Worm (Caenorhabditis elegans) whole organism, L4 larva: ENCODE results near the gene nhr-277.

Experiments used
- F44E2.7 ChIP-seq: fragments of 200-800 bp; sonication (Bioruptor generic); IDR thresholded peaks from 2 replicates; pipeline ENCODE4 v2.1.2; 2022; ENCODE audit warnings: missing genetic modification characterization, missing compliant biosample characterization
- R02D3.7 ChIP-seq: fragments of 150-350 bp; sonication (generic microtip); optimal IDR thresholded peaks from 3 replicates; lab custom pipeline; 2014; ENCODE audit warnings: missing biosample characterization, missing genetic modification characterization
- Y105C5A.15 ChIP-seq: fragments of 200-800 bp; sonication (Bioruptor generic); IDR thresholded peaks from 2 replicates; pipeline ENCODE4 v1.3.6; 2022; ENCODE audit warnings: missing genetic modification characterization, missing compliant biosample characterization
- Y5F2A.4 ChIP-seq: fragments of 200-800 bp; sonication (Bioruptor generic); optimal IDR thresholded peaks from 2 replicates; lab custom pipeline; 2018; ENCODE audit warnings: mild to moderate bottlenecking, missing genetic modification characterization, missing compliant biosample characterization
- ZK546.5 ChIP-seq, 2 experiments: sonication (generic microtip); optimal IDR thresholded peaks; 2 replicates each; lab custom pipeline; 2017; ENCODE audit warnings: missing biosample characterization in 2 of 2, missing genetic modification characterization in 2 of 2
- aha-1 ChIP-seq: fragments of 150-350 bp; peaks from one replicate; lab custom pipeline; 2014; ENCODE audit warnings: missing biosample characterization, missing genetic modification characterization
- ama-1 ChIP-seq: fragments of 150-350 bp; optimal IDR thresholded peaks from 2 replicates; lab custom pipeline; 2014; ENCODE audit warnings: inconsistent platforms, mixed read lengths
- arid-1 ChIP-seq: fragments of 200-800 bp; sonication (Bioruptor generic); conservative IDR thresholded peaks from 2 replicates; pipeline ENCODE4 v1.3.6; 2022; ENCODE audit warnings: missing genetic modification reagents, missing genetic modification characterization, missing compliant biosample characterization
- attf-4 ChIP-seq: sonication (generic microtip); optimal IDR thresholded peaks from 3 replicates; lab custom pipeline; 2017; ENCODE audit warnings: missing biosample characterization, missing genetic modification characterization
- ceh-32 ChIP-seq: sonication (generic microtip); optimal IDR thresholded peaks from 2 replicates; lab custom pipeline; 2016; ENCODE audit warnings: mild to moderate bottlenecking, missing genetic modification characterization, missing compliant biosample characterization; ENCODE audit not compliant: poor library complexity
- ces-1 ChIP-seq: fragments of 150-350 bp; sonication (generic microtip); optimal IDR thresholded peaks from 4 replicates; lab custom pipeline; 2014; ENCODE audit warnings: missing biosample characterization, missing genetic modification reagents, missing genetic modification characterization
- ctbp-1 ChIP-seq: fragments of 200-800 bp; sonication (Bioruptor generic); IDR thresholded peaks from 2 replicates; pipeline ENCODE4 v1.3.6; 2022; ENCODE audit warnings: missing genetic modification reagents, missing genetic modification characterization, missing compliant biosample characterization
- daf-19 ChIP-seq: fragments of 200-800 bp; sonication (Bioruptor generic); conservative IDR thresholded peaks from 2 replicates; pipeline ENCODE4 v1.3.6; 2022; ENCODE audit warnings: missing genetic modification characterization, missing compliant biosample characterization
- duxl-1 ChIP-seq: sonication (generic microtip); optimal IDR thresholded peaks from 2 replicates; lab custom pipeline; 2016; ENCODE audit warnings: mild to moderate bottlenecking, missing genetic modification characterization, moderate library complexity, missing compliant biosample characterization; ENCODE audit not compliant: poor library complexity
- egl-43 ChIP-seq: fragments of 200-800 bp; sonication (Bioruptor generic); IDR thresholded peaks from 2 replicates; pipeline ENCODE4 v1.3.6; 2022; ENCODE audit warnings: missing genetic modification reagents, missing genetic modification characterization, missing compliant biosample characterization
- fos-1 ChIP-seq: fragments of 150-350 bp; optimal IDR thresholded peaks from 2 replicates; lab custom pipeline; 2014; ENCODE audit warnings: missing biosample characterization, missing genetic modification characterization
- gei-8 ChIP-seq: fragments of 200-800 bp; sonication (Bioruptor generic); optimal IDR thresholded peaks from 2 replicates; lab custom pipeline; 2018; ENCODE audit warnings: mild to moderate bottlenecking, missing genetic modification characterization, missing compliant biosample characterization
- hif-1 ChIP-seq, 2 experiments: sonication (generic microtip); optimal IDR thresholded peaks; 2 replicates each; lab custom pipeline; 2016 to 2017; ENCODE audit warnings: missing compliant biosample characterization in 2 of 2, missing genetic modification characterization in 2 of 2, missing genetic modification reagents in 2 of 2, missing genotype in 2 of 2, mild to moderate bottlenecking in 1 of 2
- hlh-11 ChIP-seq: fragments of 200-800 bp; sonication (Bioruptor generic); optimal IDR thresholded peaks from 2 replicates; lab custom pipeline; 2018; ENCODE audit warnings: mild to moderate bottlenecking, missing genetic modification characterization, missing compliant biosample characterization
- lin-15B ChIP-seq: fragments of 150-350 bp; sonication (generic microtip); optimal IDR thresholded peaks from 3 replicates; lab custom pipeline; 2014; ENCODE audit warnings: missing biosample characterization, missing genetic modification characterization
- lin-39 ChIP-seq: fragments of 150-350 bp; optimal IDR thresholded peaks from 2 replicates; lab custom pipeline; 2014; ENCODE audit warnings: missing biosample characterization, missing genetic modification reagents, missing genetic modification characterization
- madf-5 ChIP-seq, 2 experiments: fragments of 200-800 bp; sonication (Bioruptor generic); IDR thresholded peaks; 2 replicates each; pipeline ENCODE4 v1.3.6; 2022; ENCODE audit warnings: missing compliant biosample characterization in 2 of 2, missing genetic modification characterization in 2 of 2
- madf-9 ChIP-seq: fragments of 200-800 bp; sonication (Bioruptor generic); conservative IDR thresholded peaks from 2 replicates; pipeline ENCODE4 v1.3.6; 2022; ENCODE audit warnings: missing genetic modification reagents, missing genetic modification characterization, missing compliant biosample characterization
- mdl-1 ChIP-seq, 2 experiments: fragments of 150-350 bp in 1 of 2; sonication (generic microtip) in 1 of 2; optimal IDR thresholded peaks; 2 replicates each; lab custom pipeline; 2014 to 2017; ENCODE audit warnings: missing biosample characterization in 2 of 2, missing genetic modification characterization in 2 of 2
- mep-1 ChIP-seq: fragments of 150-350 bp; sonication (generic microtip); optimal IDR thresholded peaks from 3 replicates; lab custom pipeline; 2014; ENCODE audit warnings: missing biosample characterization, missing genetic modification characterization
- mxl-2 ChIP-seq: fragments of 200-800 bp; sonication (Bioruptor generic); conservative IDR thresholded peaks from 2 replicates; pipeline ENCODE4 v1.3.6; 2022; ENCODE audit warnings: missing genetic modification reagents, missing genetic modification characterization, missing compliant biosample characterization
- nhr-237 ChIP-seq: sonication (generic microtip); optimal IDR thresholded peaks from 2 replicates; lab custom pipeline; 2017; ENCODE audit warnings: missing biosample characterization, missing genetic modification characterization
- nhr-28 ChIP-seq: fragments of 150-350 bp; optimal IDR thresholded peaks from 2 replicates; lab custom pipeline; 2014; ENCODE audit warnings: missing biosample characterization, missing genetic modification characterization
- nhr-41 ChIP-seq: fragments of 200-800 bp; sonication (Bioruptor generic); IDR thresholded peaks from 2 replicates; pipeline ENCODE4 v1.3.6; 2022; ENCODE audit warnings: missing genetic modification reagents, missing genetic modification characterization, missing compliant biosample characterization
- pha-4 ChIP-seq, 2 experiments: fragments of 150-350 bp in 1 of 2; fragments of 200-800 bp in 1 of 2; sonication (Bioruptor generic) in 1 of 2; IDR thresholded peaks in 1 of 2; optimal IDR thresholded peaks in 1 of 2; 2 replicates each; pipeline versions ENCODE4 v1.3.6 to Lab custom; 2014 to 2022; ENCODE audit warnings: missing genetic modification characterization in 2 of 2, missing genetic modification reagents in 2 of 2, missing biosample characterization in 1 of 2, missing compliant biosample characterization in 1 of 2
- php-3 ChIP-seq: fragments of 200-800 bp; sonication (Bioruptor generic); IDR thresholded peaks from 2 replicates; pipeline ENCODE4 v1.3.6; 2022; ENCODE audit warnings: missing genetic modification reagents, missing genetic modification characterization, missing compliant biosample characterization
- saeg-2 ChIP-seq: fragments of 200-800 bp; sonication (Bioruptor generic); IDR thresholded peaks from 2 replicates; pipeline ENCODE4 v1.3.6; 2022; ENCODE audit warnings: missing genetic modification reagents, missing genetic modification characterization, missing compliant biosample characterization
- sdz-12 ChIP-seq: fragments of 200-800 bp; sonication (Bioruptor generic); optimal IDR thresholded peaks from 2 replicates; lab custom pipeline; 2018; ENCODE audit warnings: mild to moderate bottlenecking, missing genetic modification characterization, missing compliant biosample characterization
- set-16 ChIP-seq: fragments of 200-800 bp; sonication (Bioruptor generic); IDR thresholded peaks from 2 replicates; pipeline ENCODE4 v1.3.6; 2022; ENCODE audit warnings: missing genetic modification reagents, missing genetic modification characterization, missing compliant biosample characterization
- snpc-1.2 ChIP-seq: fragments of 200-800 bp; sonication (Bioruptor generic); IDR thresholded peaks from 2 replicates; pipeline ENCODE4 v1.3.6; 2022; ENCODE audit warnings: missing genetic modification reagents, missing genetic modification characterization, missing compliant biosample characterization
- tra-1 ChIP-seq: fragments of 200-800 bp; sonication (Bioruptor generic); IDR thresholded peaks from 2 replicates; pipeline ENCODE4 v1.3.6; 2022; ENCODE audit warnings: missing genetic modification reagents, missing genetic modification characterization, missing compliant biosample characterization
- unc-39 ChIP-seq: sonication (generic microtip); optimal IDR thresholded peaks from 2 replicates; lab custom pipeline; 2017; ENCODE audit warnings: missing biosample characterization, missing genetic modification characterization
- unc-62 ChIP-seq, 3 experiments: fragments of 150-350 bp in 1 of 3; sonication (generic microtip); optimal IDR thresholded peaks in 2 of 3; peaks in 1 of 3; 1 replicate in 1 of 3; 2 replicates in 2 of 3; lab custom pipeline; 2014 to 2017; ENCODE audit warnings: missing biosample characterization in 3 of 3, missing genetic modification characterization in 3 of 3, missing genetic modification reagents in 3 of 3, missing genotype in 1 of 3
- zag-1 ChIP-seq: fragments of 150-350 bp; optimal IDR thresholded peaks from 2 replicates; lab custom pipeline; 2014; ENCODE audit warnings: missing biosample characterization, missing genetic modification characterization
- zfp-2 ChIP-seq: sonication (generic microtip); optimal IDR thresholded peaks from 2 replicates; lab custom pipeline; 2016; ENCODE audit warnings: mild to moderate bottlenecking, missing genetic modification characterization, missing compliant biosample characterization
- zip-11 ChIP-seq: fragments of 200-800 bp; sonication (Bioruptor generic); IDR thresholded peaks from 2 replicates; pipeline ENCODE4 v1.3.6; 2022; ENCODE audit warnings: missing genetic modification characterization, missing compliant biosample characterization
- ztf-11 ChIP-seq: fragments of 150-350 bp; optimal IDR thresholded peaks from 2 replicates; lab custom pipeline; 2014; ENCODE audit warnings: missing biosample characterization, missing genetic modification characterization
- ztf-7 ChIP-seq: fragments of 150-350 bp; optimal IDR thresholded peaks from 2 replicates; lab custom pipeline; 2014; ENCODE audit warnings: missing biosample characterization, missing genetic modification characterization

Gene nhr-277

ce11 chrIV:2761477-2761876, 18.7 kb downstream of the nhr-277 start:
- TF ChIP-seq set-16 (GFP tag; lab: Robert Waterston, UW): peak; percentile 63
- no peak for TF ChIP-seq madf-5 (GFP tag; IDR thresholded peaks at IDR 0.05; lab: Robert Waterston, UW)

ce11 chrIV:2762380-2762779, 19.6 kb downstream of the nhr-277 start, which contains the start of gene Y54G2A.77:
Y54G2A.77 (plus strand) TSS chrIV:2762680.
- TF ChIP-seq zag-1 (tag; lab: Kevin White, UChicago): no peak
- TF ChIP-seq fos-1 (tag; lab: Kevin White, UChicago): no peak
- TF ChIP-seq gei-8: no peak
- no peak for TF ChIP-seq unc-39 (tag; lab: Kevin White, UChicago)
- no peak for TF ChIP-seq php-3 (GFP tag; lab: Robert Waterston, UW)
- TF ChIP-seq ztf-7 (tag; lab: Kevin White, UChicago): no peak
- no peak for TF ChIP-seq hlh-11 (tag; lab: Kevin White, UChicago)
- no peak for TF ChIP-seq ztf-11 (tag; lab: Kevin White, UChicago)
- TF ChIP-seq tra-1: no peak
- TF ChIP-seq zfp-2 (tag; lab: Kevin White, UChicago): no peak
- TF ChIP-seq F44E2.7 (GFP tag; lab: Robert Waterston, UW): no peak
- TF ChIP-seq mdl-1 (tag; optimal IDR thresholded peaks at IDR 0.05; lab: Kevin White, UChicago): no peak

ce11 chrIV:2764160-2764559, 21.4 kb downstream of the nhr-277 start:
- TF ChIP-seq attf-4 (tag; lab: Kevin White, UChicago): no peak
- TF ChIP-seq R02D3.7 (tag; lab: Kevin White, UChicago): no peak
- TF ChIP-seq aha-1 (tag; lab: Kevin White, UChicago): peak; percentile 73
- no peak for TF ChIP-seq nhr-237 (tag; lab: Kevin White, UChicago)
- no peak for TF ChIP-seq zfp-2 (tag; lab: Kevin White, UChicago)
- TF ChIP-seq Y5F2A.4 (GFP tag; lab: Kevin White, UChicago): no peak
- TF ChIP-seq saeg-2 (GFP tag; lab: Robert Waterston, UW): no peak
- no peak for TF ChIP-seq php-3 (GFP tag; lab: Robert Waterston, UW)
- TF ChIP-seq Y105C5A.15: no peak
- no peak for TF ChIP-seq ZK546.5 (tag; optimal IDR thresholded peaks at IDR 0.05; lab: Kevin White, UChicago)
- no peak for TF ChIP-seq arid-1 (GFP tag; lab: Robert Waterston, UW)
- no peak for TF ChIP-seq daf-19 (GFP tag; lab: Robert Waterston, UW)
- peak; percentile 35; the same call in 1 of the 2 replicates for TF ChIP-seq snpc-1.2 (GFP tag; lab: Robert Waterston, UW)
- no peak for TF ChIP-seq fos-1 (tag; lab: Kevin White, UChicago)
- 0 out of 2 replicates have a peak, but pooled peaks have one; percentile 41 for TF ChIP-seq pha-4 (GFP tag; IDR thresholded peaks at IDR 0.05; lab: Robert Waterston, UW)
- no peak for TF ChIP-seq pha-4 (tag; optimal IDR thresholded peaks at IDR 0.05; lab: Kevin White, UChicago)
- TF ChIP-seq ces-1 (GFP tag; lab: Kevin White, UChicago): no peak
- TF ChIP-seq nhr-28 (tag; lab: Kevin White, UChicago): no peak
- no peak for TF ChIP-seq zag-1 (tag; lab: Kevin White, UChicago)
- TF ChIP-seq lin-15B (tag; lab: Kevin White, UChicago): no peak
- no peak for TF ChIP-seq ceh-32 (tag; lab: Kevin White, UChicago)
- TF ChIP-seq lin-39 (tag; lab: Kevin White, UChicago): no peak
- TF ChIP-seq madf-5 (GFP tag; IDR thresholded peaks at IDR 0.05; lab: Robert Waterston, UW): no peak
- TF ChIP-seq unc-39 (tag; lab: Kevin White, UChicago): no peak

- TF ChIP-seq sdz-12: peak; percentile 94
- peak; percentile 35; the same call in 1 of the 2 replicates for TF ChIP-seq nhr-41 (GFP tag; lab: Robert Waterston, UW)
- peak; percentile 72 for TF ChIP-seq set-16 (GFP tag; lab: Robert Waterston, UW)
- peak; percentile 55 for TF ChIP-seq duxl-1 (tag; lab: Kevin White, UChicago)
- 0 out of 2 replicates have a peak, but pooled peaks have one; percentile 56 for TF ChIP-seq ctbp-1
- no peak for TF ChIP-seq mxl-2 (GFP tag; lab: Robert Waterston, UW)
- TF ChIP-seq unc-62 (GFP tag; optimal IDR thresholded peaks at IDR 0.05 in 1 of 2; lab: Kevin White, UChicago): peak in 1 of 2 experiments; percentile 24
- TF ChIP-seq unc-62 (tag; optimal IDR thresholded peaks at IDR 0.05; lab: Kevin White, UChicago): no peak
- TF ChIP-seq zip-11 (GFP tag; lab: Robert Waterston, UW): 0 out of 2 replicates have a peak, but pooled peaks have one; percentile 31
- TF ChIP-seq zag-1 (tag; lab: Kevin White, UChicago): no peak
- 0 out of 2 replicates have a peak, but pooled peaks have one; percentile 32 for TF ChIP-seq Y105C5A.15
- TF ChIP-seq ama-1 (lab: Kevin White, UChicago): peak; percentile 86
- TF ChIP-seq mep-1 (tag; lab: Kevin White, UChicago): peak; percentile 36
- no peak for TF ChIP-seq madf-9 (GFP tag; lab: Robert Waterston, UW)
- TF ChIP-seq egl-43: peak; percentile 54; the same call in 1 of the 2 replicates
- TF ChIP-seq hif-1 (tag; optimal IDR thresholded peaks at IDR 0.05; lab: Kevin White, UChicago): peak in 1 of 2 experiments; percentile 48
Measured at ce11 chrIV:2765048-2765708, 22.4 kb downstream of the nhr-277 start.
